Worm (Caenorhabditis elegans): ENCODE data around the gene H28G03.2.

- TF ChIP-seq zag-1 (tag; optimal IDR thresholded peaks at IDR 0.05): no peak
- no peak for TF ChIP-seq nhr-6 (tag; optimal IDR thresholded peaks at IDR 0.05)
- no peak for TF ChIP-seq ztf-11 (tag; optimal IDR thresholded peaks at IDR 0.05)
- no peak for TF ChIP-seq dve-1 (tag; optimal IDR thresholded peaks at IDR 0.05; ENCODE audit: insufficient read depth)
- TF ChIP-seq lin-13 (GFP tag; optimal IDR thresholded peaks at IDR 0.05): no peak
- TF ChIP-seq mxl-2 (GFP tag; conservative IDR thresholded peaks at IDR 0.05): no peak
- no peak for TF ChIP-seq aly-2 (tag; optimal IDR thresholded peaks at IDR 0.05)
- no peak for TF ChIP-seq jun-1 (tag; optimal IDR thresholded peaks at IDR 0.05)
- no peak for TF ChIP-seq nhr-10 (tag; optimal IDR thresholded peaks at IDR 0.05)
- TF ChIP-seq ama-1 (optimal IDR thresholded peaks at IDR 0.05): no peak
Measured at ce11 chrX:5218323-5218722, 12.8 kb downstream of the H28G03.2 start.

Data from whole organism, L4 larva.